Worm (Caenorhabditis elegans) whole organism, L4/young adult: Measurements from ENCODE around the gene dcr-1.

Experiments
- W03F9.2 ChIP-seq: fragments of 150-350 bp; optimal IDR thresholded peaks from 2 replicates; lab custom pipeline; 2014; ENCODE audit warnings: missing biosample characterization, missing genetic modification characterization
- dao-5 ChIP-seq: sonication (generic microtip); optimal IDR thresholded peaks from 2 replicates; lab custom pipeline; 2016; ENCODE audit warnings: missing genotype, missing genetic modification characterization, moderate library complexity, missing compliant biosample characterization
- him-1 ChIP-seq: sonication (generic microtip); optimal IDR thresholded peaks from 2 replicates; lab custom pipeline; 2016; ENCODE audit warnings: missing genotype, missing genetic modification reagents, missing genetic modification characterization, missing compliant biosample characterization

dcr-1 gene

DNA sequence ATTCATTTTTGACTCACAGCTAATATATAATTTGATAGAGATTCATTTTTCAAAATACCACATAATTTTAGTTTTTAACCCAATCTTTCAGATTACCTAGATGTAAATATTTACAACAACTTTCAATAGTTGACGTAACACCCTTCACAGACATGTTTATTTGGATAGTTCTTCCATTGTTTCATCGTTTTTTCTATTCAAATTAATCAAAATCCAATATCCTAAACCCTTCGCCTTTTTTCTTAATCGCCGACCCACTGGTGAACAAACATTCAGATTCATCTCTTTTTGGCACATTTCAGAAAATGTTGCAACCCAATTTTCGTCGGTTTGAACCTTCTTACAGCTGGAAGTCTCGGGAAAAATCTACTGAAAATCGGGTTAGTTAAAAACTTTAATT is 18.9 kb upstream of the dcr-1 start, which contains the start of gene K06H7.1:
TSS of gene K06H7.1 (plus strand) at position 301 of the 400 bp plus-strand sequence.
- TF ChIP-seq him-1 (tag; lab: Kevin White, UChicago): no peak

DNA sequence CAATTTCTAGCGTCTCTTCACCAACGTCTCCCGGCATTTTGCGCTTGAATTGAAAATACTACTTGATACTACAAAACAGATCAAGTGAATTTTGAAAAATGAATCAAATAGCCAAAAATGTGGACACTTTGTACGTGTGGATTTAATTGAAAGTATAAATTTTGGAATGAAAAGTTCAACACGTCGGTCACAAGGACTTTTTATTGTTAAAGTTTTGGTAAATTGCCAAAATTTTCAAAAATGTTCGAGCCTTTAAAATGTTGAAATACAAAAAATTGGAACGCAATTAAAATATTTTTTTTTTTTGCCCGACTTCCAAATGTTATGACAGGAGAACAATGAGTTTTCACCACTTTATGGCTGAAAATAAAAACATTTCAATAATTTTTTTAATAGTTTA is 18.0 kb upstream of the dcr-1 start, which contains the start of gene K06H7.8:
TSS of gene K06H7.8 (minus strand) at position 101 of the 400 bp plus-strand sequence.
- TF ChIP-seq dao-5: no peak
- TF ChIP-seq W03F9.2: no peak
- TF ChIP-seq him-1 (tag; lab: Kevin White, UChicago): no peak

DNA sequence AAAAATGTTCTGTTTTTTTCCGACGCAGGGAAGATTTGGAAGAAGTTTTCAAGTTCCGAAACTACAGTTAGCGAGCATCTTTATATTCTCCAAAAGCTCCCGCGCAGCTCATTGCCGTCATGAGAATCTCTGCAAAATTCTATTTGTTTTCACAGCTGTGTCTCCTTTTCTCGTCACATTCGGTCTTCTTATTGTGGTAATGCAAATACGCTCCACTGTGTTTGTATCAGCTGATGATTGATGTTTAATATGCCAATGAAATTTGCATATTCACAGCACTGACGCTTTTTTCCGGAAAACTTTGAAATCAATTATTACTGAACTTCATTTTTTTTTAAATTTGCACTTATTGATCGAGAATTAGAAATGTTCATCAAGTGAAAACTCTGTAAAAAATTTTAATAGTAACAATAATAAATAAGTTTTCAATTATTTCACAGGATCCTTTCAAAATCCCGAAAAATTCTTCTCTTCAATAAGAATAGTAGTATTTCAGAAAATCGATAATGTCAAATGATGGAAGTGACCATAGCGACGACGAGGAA is 13.1 kb upstream of the dcr-1 start, which contains the start of gene K06H7.2:
TSS of gene K06H7.2 (plus strand) at position 495 of the 545 bp plus-strand sequence.
- TF ChIP-seq him-1 (tag; lab: Kevin White, UChicago): no peak
- peak; percentile 15 for TF ChIP-seq W03F9.2
- TF ChIP-seq dao-5: no peak

DNA sequence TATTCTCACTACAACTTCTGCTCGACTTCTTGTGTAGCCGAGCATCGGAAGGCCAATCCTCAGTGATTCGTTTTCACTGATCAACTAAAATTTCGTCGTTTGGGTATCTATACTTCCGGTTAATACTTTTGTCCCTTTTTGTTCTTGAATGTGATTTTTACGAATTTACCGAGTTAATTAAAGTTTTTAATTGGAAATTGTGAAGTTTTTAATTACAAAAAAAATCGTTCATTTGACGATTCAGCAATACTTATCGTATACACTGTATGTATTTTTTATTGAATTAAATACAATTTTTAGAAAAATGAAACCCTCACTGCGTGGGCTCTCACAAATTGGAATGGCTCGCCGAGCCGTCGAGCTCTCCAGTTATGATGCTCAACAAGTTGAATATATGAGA is 11.3 kb upstream of the dcr-1 start, which contains the start of gene idi-1:
TSS of gene idi-1 (plus strand) at position 301 of the 400 bp plus-strand sequence.
- TF ChIP-seq dao-5: no peak
- TF ChIP-seq him-1 (tag; lab: Kevin White, UChicago): no peak
- TF ChIP-seq W03F9.2: no peak

DNA sequence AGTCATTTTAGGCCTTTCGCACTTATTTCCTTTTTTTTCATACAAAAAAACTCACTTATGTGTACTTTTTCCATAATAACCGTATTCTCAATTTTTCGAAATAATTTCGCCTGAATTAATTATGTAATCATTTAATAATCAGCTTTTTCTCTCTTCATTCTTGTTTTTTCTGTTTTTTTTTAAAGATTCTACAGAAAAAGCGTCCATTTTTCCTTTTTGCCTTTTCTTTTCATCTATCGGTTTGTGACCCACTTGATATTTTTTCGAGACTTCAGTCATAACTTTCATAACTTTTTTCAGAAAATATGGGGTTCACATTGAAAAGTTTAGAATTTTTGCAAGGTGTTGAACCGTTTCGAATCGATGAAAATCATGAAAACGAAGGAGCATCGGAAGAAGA is 8.2 kb upstream of the dcr-1 start, which contains the start of gene vms-1:
TSS of gene vms-1 (plus strand) at position 301 of the 400 bp plus-strand sequence.
- no peak for TF ChIP-seq him-1 (tag; lab: Kevin White, UChicago)
- no peak for TF ChIP-seq dao-5
- TF ChIP-seq W03F9.2: no peak

DNA sequence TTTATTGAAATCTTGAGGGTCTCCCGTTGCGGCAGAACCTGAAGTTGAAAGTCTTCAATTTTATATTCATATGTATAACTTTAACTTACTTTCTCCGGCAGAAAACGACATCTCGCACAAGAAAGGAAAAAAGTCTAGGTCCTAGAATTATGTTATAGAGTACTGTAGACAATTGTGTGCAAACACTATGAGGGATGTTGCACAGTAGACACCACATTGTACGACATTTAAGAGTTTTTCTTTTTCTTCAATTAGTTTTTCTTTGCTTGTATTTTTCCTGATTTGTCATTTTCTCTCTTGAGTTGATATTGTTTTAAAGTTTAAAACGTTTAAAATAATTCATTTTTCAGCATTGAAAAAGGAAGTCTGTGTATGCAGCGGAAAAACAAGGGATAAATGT is 5.3 kb upstream of the dcr-1 start, which contains the start of the genes K06H7.7 and grp-1:
TSS of gene K06H7.7 (minus strand) at position 121 of the 400 bp plus-strand sequence.
TSS of gene grp-1 (plus strand) at position 351 of the 400 bp plus-strand sequence.
- no peak for TF ChIP-seq him-1 (tag; lab: Kevin White, UChicago)
- peak; percentile 77 for TF ChIP-seq W03F9.2
- no peak for TF ChIP-seq dao-5

DNA sequence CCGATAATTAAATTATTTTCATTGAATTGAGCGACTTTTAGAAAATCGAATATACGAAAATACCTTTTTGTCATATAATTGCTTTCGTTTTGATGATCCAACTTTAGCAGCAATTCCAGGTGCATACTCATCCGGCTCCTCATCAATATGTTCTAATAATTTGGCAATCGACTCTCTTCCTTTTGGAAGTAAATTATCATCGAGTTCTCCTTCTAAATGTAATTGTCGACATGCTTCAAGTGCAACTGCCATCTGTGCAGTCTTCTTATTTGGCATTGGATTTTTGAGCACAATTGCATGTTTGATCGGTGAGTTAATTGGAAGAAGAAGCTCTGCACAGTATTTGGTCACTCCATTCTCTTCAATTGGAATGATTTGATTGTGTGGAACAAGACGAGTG is 2.9 kb downstream of the dcr-1 start:
- TF ChIP-seq dao-5: no peak
- no peak for TF ChIP-seq him-1 (tag; lab: Kevin White, UChicago)
- TF ChIP-seq W03F9.2: no peak

DNA sequence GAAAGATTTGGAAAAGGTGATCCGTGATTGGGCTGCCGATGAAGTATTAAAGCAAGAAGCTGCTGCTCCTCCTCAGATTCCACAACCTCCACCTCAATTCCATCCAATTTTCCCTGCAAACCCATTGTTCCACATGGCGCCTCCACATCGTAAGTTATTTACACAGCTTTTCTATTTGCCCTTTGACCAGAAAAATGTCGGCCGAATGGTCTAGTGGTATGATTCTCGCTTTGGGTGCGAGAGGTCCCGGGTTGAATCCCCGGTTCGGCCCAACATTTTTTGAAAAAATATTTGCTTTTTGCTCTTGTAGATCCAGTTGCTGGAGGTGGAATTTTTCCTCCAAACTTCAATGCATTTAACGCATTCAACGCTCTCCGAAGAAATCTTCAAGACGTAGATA is 10.9 kb downstream of the dcr-1 start:
- no peak for TF ChIP-seq W03F9.2
- TF ChIP-seq dao-5: no peak
- TF ChIP-seq him-1 (tag; lab: Kevin White, UChicago): no peak

DNA sequence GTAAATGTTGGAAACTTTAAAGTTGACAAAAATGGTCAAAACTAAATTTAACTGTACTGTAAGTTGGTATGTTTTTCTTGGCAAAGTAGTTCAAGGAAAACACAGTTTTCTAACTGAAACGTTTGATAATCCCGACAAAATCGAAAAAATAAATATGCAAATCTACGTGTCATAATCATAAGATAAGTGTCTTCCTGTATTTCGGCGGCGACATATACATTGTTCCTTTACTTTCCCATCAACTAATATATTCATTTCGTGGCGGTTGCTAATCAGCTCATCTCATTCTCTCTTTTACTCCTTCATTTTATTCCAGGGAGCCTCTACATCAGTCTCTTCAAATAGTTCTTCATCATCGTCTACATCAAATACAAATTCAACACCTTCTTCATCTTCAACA is 12.3 kb downstream of the dcr-1 start:
- TF ChIP-seq dao-5 (no peak), him-1 (tag; lab: Kevin White, UChicago) (no peak), W03F9.2 (no peak)

DNA sequence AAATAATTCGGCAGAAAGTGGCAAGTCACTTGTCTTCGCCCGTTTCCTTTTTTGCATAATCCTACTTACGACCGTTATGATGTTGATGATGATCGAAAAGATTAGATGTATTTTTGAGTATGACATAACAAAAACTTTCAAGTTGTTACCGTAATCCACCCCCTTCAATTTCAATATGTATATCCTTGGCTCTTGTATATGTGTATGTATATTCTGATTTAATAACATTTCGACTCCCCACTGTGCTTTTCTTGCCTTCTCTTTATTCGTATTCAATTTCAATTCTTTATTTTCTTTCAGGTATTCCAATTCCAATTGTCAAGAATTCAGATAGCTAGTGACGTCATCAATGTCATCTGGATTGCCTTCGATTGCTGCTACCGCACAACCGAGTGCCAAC is 13.1 kb downstream of the dcr-1 start, which contains the start of gene pros-1:
TSS of gene pros-1 (plus strand) at position 301 of the 400 bp plus-strand sequence.
- TF ChIP-seq W03F9.2 (no peak), him-1 (tag; lab: Kevin White, UChicago) (no peak), dao-5 (no peak)

DNA sequence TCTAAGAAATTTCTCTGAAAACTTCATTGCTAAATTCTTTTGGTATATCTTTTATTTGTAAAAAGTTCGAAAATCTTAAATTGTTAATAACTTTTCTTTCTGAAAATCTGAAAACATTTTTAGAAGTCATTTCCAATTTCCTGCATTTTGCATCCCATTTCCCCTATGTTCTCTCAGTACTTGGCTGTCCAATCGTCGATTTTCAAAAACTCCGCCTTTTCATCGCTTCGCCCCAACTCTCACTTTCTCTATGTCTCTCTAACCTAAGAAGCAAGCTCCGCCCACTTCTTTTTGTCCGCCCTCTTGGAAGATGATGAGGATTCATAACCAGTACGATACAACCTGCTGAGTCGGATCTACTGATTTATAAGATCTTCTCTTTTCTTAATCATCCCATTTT is 15.0 kb downstream of the dcr-1 start:
- TF ChIP-seq W03F9.2 (no peak), him-1 (tag; lab: Kevin White, UChicago) (no peak), dao-5 (no peak)

DNA sequence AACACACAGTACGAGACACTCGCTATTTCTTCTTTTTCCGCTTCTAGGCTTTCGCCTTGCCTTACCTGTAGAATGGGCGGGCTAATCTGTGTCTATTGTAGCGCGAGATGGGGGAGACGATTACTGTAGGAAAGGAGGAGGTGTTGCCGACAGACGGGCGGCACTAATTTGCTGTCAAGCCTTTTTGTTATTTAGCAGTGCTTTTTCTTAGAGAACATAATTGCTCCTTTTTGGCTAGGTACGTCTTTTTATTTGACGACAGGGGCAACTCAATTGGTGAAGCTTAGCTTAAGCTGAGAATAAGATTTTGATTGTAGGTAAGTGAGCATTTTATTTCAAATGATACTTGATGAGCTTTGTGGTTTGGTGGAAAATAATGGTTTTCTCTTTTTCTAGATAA is 16.4 kb downstream of the dcr-1 start:
- TF ChIP-seq W03F9.2: no peak
- no peak for TF ChIP-seq dao-5
- no peak for TF ChIP-seq him-1 (tag; lab: Kevin White, UChicago)

DNA sequence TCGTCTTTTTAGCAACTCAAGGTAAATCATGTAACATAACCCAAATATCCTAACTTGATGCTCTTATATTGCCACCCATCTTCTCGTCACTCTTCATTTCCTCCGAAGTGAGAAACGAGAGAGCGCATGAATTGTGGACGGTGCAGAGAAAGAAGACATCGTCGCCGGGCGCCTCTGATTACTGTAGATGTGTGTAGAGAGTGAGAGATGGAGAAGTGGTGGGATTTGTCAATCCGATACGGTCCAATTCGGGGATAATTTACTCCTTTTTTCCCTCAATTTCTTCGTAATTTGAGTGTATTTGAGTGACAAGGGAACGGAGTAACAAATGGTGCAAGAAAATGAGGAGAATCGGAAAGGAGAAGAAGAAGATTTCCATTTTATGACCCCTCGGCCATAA is 19.0 kb downstream of the dcr-1 start:
- no peak for TF ChIP-seq dao-5
- TF ChIP-seq W03F9.2: no peak
- no peak for TF ChIP-seq him-1 (tag; lab: Kevin White, UChicago)

DNA sequence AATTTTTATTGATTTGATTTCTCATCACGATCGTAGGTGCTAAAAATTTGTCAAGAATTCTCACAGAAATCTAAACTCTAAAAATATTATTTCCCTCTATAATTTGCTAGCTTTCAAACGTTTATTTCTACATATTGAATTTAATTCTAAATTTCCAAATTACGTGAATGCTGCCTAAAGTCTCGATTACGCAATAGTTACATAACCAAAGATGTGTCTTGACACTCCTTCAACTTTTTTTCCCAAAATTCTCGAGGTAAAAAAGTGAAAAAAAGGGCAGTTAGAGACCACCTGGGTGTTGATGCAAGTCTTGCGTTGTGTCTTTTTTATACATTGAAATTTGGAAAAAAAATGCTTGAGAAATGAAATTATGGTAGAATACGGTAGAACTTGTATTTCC is 28.2 kb downstream of the dcr-1 start:
- TF ChIP-seq dao-5: no peak
- no peak for TF ChIP-seq him-1 (tag; lab: Kevin White, UChicago)

DNA sequence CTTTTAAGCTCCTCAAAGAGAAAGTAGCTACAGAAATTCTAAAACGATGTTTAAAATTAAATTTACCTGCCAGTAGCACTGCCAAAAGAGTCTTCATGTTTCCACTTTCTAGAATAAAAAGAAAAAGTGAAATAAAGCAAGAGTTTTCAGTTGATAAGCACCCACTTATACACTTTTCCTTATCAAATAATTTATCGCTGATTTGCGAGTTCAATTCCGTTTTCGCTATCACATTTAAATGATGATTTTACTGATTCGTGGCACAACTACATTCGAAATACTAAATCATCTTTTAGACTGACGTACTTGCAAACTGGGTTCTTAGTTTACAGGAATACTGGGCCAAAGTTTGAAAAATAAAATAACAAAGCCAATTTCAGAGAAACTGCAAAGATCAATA is 29.1 kb downstream of the dcr-1 start, which contains the start of gene K12H4.7:
TSS of gene K12H4.7 (minus strand) at position 138 of the 400 bp plus-strand sequence.
- TF ChIP-seq dao-5: no peak
- TF ChIP-seq W03F9.2: no peak
- TF ChIP-seq him-1 (tag; lab: Kevin White, UChicago): no peak

DNA sequence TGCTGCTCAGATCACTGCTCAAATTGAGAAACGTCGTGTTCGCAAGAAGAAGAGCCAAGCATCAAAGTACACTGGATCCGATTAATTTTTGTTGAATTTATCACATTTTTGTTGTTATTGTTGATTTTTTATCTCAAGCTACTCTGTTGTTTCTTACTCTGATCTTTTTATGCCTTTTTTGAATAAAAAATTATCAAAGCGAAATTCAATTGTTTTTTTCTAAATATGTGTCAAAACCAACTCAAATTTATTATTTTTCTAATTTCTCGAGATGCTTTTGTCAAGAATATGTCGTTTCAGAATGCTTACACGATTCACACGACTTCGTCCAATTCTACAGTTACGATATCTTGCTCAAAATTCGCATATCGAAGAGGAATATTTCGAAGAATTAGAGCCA is 32.7 kb downstream of the dcr-1 start, which contains the start of gene K12H4.2:
TSS of gene K12H4.2 (plus strand) at position 301 of the 400 bp plus-strand sequence.
- TF ChIP-seq him-1 (tag; lab: Kevin White, UChicago): no peak
- no peak for TF ChIP-seq dao-5
- TF ChIP-seq W03F9.2: no peak
